Worm (Caenorhabditis elegans) whole organism, young adult: ENCODE data around the gene epg-4.
A peak's percentile ranks its signal among the peaks of the same experiment; 100 is the strongest.

ENCODE experiments used
- B0336.3 ChIP-seq: fragments of 200-800 bp; sonication (Bioruptor generic); IDR thresholded peaks from 2 replicates; pipeline ENCODE4 v1.3.6; 2022; ENCODE audit warnings: missing genetic modification characterization, missing compliant biosample characterization
- F23B12.7 ChIP-seq: sonication (generic microtip); optimal IDR thresholded peaks from 2 replicates; lab custom pipeline; 2017; ENCODE audit warnings: missing genetic modification characterization, mild to moderate bottlenecking, missing compliant biosample characterization, antibody characterized with exemption, moderate library complexity; ENCODE audit not compliant: insufficient read depth
- F39B2.1 ChIP-seq: fragments of 200-800 bp; sonication (Bioruptor generic); IDR thresholded peaks from 2 replicates; pipeline ENCODE4 v1.3.6; 2022; ENCODE audit warnings: missing genetic modification reagents, missing genetic modification characterization, missing compliant biosample characterization
- T07F8.4 ChIP-seq: sonication (generic microtip); optimal IDR thresholded peaks from 2 replicates; lab custom pipeline; 2016; ENCODE audit warnings: mild to moderate bottlenecking, missing genetic modification characterization, moderate library complexity, missing compliant biosample characterization
- Y56A3A.18 ChIP-seq: fragments of 200-800 bp; sonication (Bioruptor generic); IDR thresholded peaks from 2 replicates; pipeline ENCODE4 v1.3.6; 2022; ENCODE audit warnings: missing genetic modification reagents, missing genetic modification characterization, missing compliant biosample characterization
- Y95B8A.8 ChIP-seq: fragments of 200-800 bp; sonication (Bioruptor generic); IDR thresholded peaks from 2 replicates; pipeline ENCODE4 v1.3.6; 2022; ENCODE audit warnings: missing genetic modification reagents, missing genetic modification characterization, missing compliant biosample characterization
- ZK185.1 ChIP-seq: sonication (generic microtip); optimal IDR thresholded peaks from 2 replicates; lab custom pipeline; 2016; ENCODE audit warnings: mild to moderate bottlenecking, missing genetic modification characterization, missing compliant biosample characterization; ENCODE audit not compliant: poor library complexity, severe bottlenecking
- akir-1 ChIP-seq: fragments of 200-800 bp; sonication (Bioruptor generic); optimal IDR thresholded peaks from 2 replicates; lab custom pipeline; 2018; ENCODE audit warnings: mild to moderate bottlenecking, missing genetic modification characterization, moderate library complexity, missing compliant biosample characterization
- atf-7 ChIP-seq: sonication (generic microtip); optimal IDR thresholded peaks from 2 replicates; lab custom pipeline; 2017; ENCODE audit warnings: mild to moderate bottlenecking, missing genetic modification characterization, missing compliant biosample characterization
- athp-1 ChIP-seq: sonication (generic microtip); optimal IDR thresholded peaks from 2 replicates; lab custom pipeline; 2017; ENCODE audit warnings: mild to moderate bottlenecking, missing genetic modification characterization, missing compliant biosample characterization
- attf-3 ChIP-seq: fragments of 200-800 bp; sonication (Bioruptor generic); conservative IDR thresholded peaks from 2 replicates; pipeline ENCODE4 v1.3.6; 2022; ENCODE audit warnings: missing genetic modification reagents, missing genetic modification characterization, missing compliant biosample characterization
- attf-5 ChIP-seq: fragments of 200-800 bp; sonication (Bioruptor generic); optimal IDR thresholded peaks from 2 replicates; lab custom pipeline; 2018; ENCODE audit warnings: mild to moderate bottlenecking, missing genetic modification characterization, missing compliant biosample characterization
- bed-2 ChIP-seq: fragments of 200-800 bp; sonication (Bioruptor generic); IDR thresholded peaks from 2 replicates; pipeline ENCODE4 v1.3.6; 2022; ENCODE audit warnings: missing genetic modification reagents, missing genetic modification characterization, missing compliant biosample characterization
- cebp-1 ChIP-seq, 2 experiments: fragments of 200-800 bp in 1 of 2; sonication (Bioruptor generic) in 1 of 2; sonication (generic microtip) in 1 of 2; IDR thresholded peaks in 1 of 2; optimal IDR thresholded peaks in 1 of 2; 2 replicates each; pipeline versions ENCODE4 v1.3.6 to Lab custom; 2017 to 2022; ENCODE audit warnings: missing compliant biosample characterization in 2 of 2, missing genetic modification characterization in 2 of 2, mild to moderate bottlenecking in 1 of 2, missing genetic modification reagents in 1 of 2, moderate library complexity in 1 of 2
- cebp-2 ChIP-seq: fragments of 200-800 bp; sonication (Bioruptor generic); IDR thresholded peaks from 2 replicates; pipeline ENCODE4 v1.3.6; 2022; ENCODE audit warnings: missing genetic modification characterization, missing compliant biosample characterization
- ceh-100 ChIP-seq: fragments of 200-800 bp; sonication (Bioruptor generic); IDR thresholded peaks from 2 replicates; pipeline ENCODE4 v1.3.6; 2022; ENCODE audit warnings: missing genetic modification reagents, missing genetic modification characterization, missing compliant biosample characterization
- ceh-40 ChIP-seq: fragments of 200-800 bp; sonication (Bioruptor generic); IDR thresholded peaks from 2 replicates; pipeline ENCODE4 v1.3.6; 2022; ENCODE audit warnings: missing genetic modification characterization, missing compliant biosample characterization
- die-1 ChIP-seq: sonication (generic microtip); optimal IDR thresholded peaks from 2 replicates; lab custom pipeline; 2016; ENCODE audit warnings: missing genotype, mild to moderate bottlenecking, missing genetic modification characterization, missing compliant biosample characterization
- dox-1 ChIP-seq: fragments of 200-800 bp; sonication (Bioruptor generic); IDR thresholded peaks from 2 replicates; pipeline ENCODE4 v1.3.6; 2022; ENCODE audit warnings: missing genetic modification reagents, missing genetic modification characterization, missing compliant biosample characterization
- dpl-1 ChIP-seq: fragments of 150-350 bp; optimal IDR thresholded peaks from 2 replicates; lab custom pipeline; 2014; ENCODE audit warnings: missing biosample characterization, missing genetic modification reagents, missing genetic modification characterization
- efl-1 ChIP-seq: fragments of 150-350 bp; optimal IDR thresholded peaks from 2 replicates; lab custom pipeline; 2014; ENCODE audit warnings: missing biosample characterization, missing genetic modification reagents, missing genetic modification characterization
- ets-4 ChIP-seq: fragments of 200-800 bp; sonication (Bioruptor generic); optimal IDR thresholded peaks from 2 replicates; lab custom pipeline; 2018; ENCODE audit warnings: mild to moderate bottlenecking, missing genetic modification characterization, missing compliant biosample characterization
- hlh-12 ChIP-seq: sonication (generic microtip); optimal IDR thresholded peaks from 2 replicates; lab custom pipeline; 2016; ENCODE audit warnings: missing genetic modification characterization, missing compliant biosample characterization
- hlh-26 ChIP-seq: fragments of 200-800 bp; sonication (Bioruptor generic); conservative IDR thresholded peaks from 2 replicates; pipeline ENCODE4 v1.3.6; 2022; ENCODE audit warnings: missing genetic modification reagents, missing genetic modification characterization, missing compliant biosample characterization
- hmg-1.2 ChIP-seq: fragments of 200-800 bp; sonication (Bioruptor generic); IDR thresholded peaks from 2 replicates; pipeline ENCODE4 v1.3.6; 2022; ENCODE audit warnings: missing genetic modification reagents, missing genetic modification characterization, missing compliant biosample characterization
- hmg-20 ChIP-seq: fragments of 200-800 bp; sonication (Bioruptor generic); IDR thresholded peaks from 2 replicates; pipeline ENCODE4 v1.3.6; 2022; ENCODE audit warnings: missing genetic modification reagents, missing genetic modification characterization, missing compliant biosample characterization
- hsf-1 ChIP-seq: fragments of 200-800 bp; sonication (Bioruptor generic); IDR thresholded peaks from 2 replicates; pipeline ENCODE4 v1.3.6; 2022; ENCODE audit warnings: missing genetic modification reagents, missing genetic modification characterization, missing compliant biosample characterization
- lag-1 ChIP-seq: fragments of 200-800 bp; sonication (Bioruptor generic); IDR thresholded peaks from 2 replicates; pipeline ENCODE4 v1.3.6; 2022; ENCODE audit warnings: missing genetic modification reagents, missing genetic modification characterization, missing compliant biosample characterization
- lsl-1 ChIP-seq: fragments of 200-800 bp; sonication (Bioruptor generic); optimal IDR thresholded peaks from 2 replicates; lab custom pipeline; 2018; ENCODE audit warnings: mild to moderate bottlenecking, missing genetic modification characterization, moderate library complexity, missing compliant biosample characterization
- madf-10 ChIP-seq: sonication (generic microtip); optimal IDR thresholded peaks from 2 replicates; lab custom pipeline; 2016; ENCODE audit warnings: mild to moderate bottlenecking, missing genetic modification characterization, missing compliant biosample characterization
- mel-28 ChIP-seq: sonication (generic microtip); optimal IDR thresholded peaks from 2 replicates; lab custom pipeline; 2016; ENCODE audit warnings: borderline replicate concordance, mild to moderate bottlenecking, missing genetic modification characterization, missing compliant biosample characterization
- nfya-1 ChIP-seq: sonication (generic microtip); optimal IDR thresholded peaks from 2 replicates; lab custom pipeline; 2017; ENCODE audit warnings: antibody characterized with exemption, missing compliant biosample characterization, missing genetic modification characterization, borderline replicate concordance; ENCODE audit not compliant: insufficient read depth
- nfya-2 ChIP-seq: fragments of 200-800 bp; sonication (Bioruptor generic); IDR thresholded peaks from 2 replicates; pipeline ENCODE4 v1.3.6; 2022; ENCODE audit warnings: missing genetic modification reagents, missing genetic modification characterization, missing compliant biosample characterization
- nhr-120 ChIP-seq: fragments of 200-800 bp; sonication (Bioruptor generic); IDR thresholded peaks from 2 replicates; pipeline ENCODE4 v1.3.6; 2022; ENCODE audit warnings: missing genetic modification characterization, missing compliant biosample characterization
- nhr-80 ChIP-seq: sonication (generic microtip); optimal IDR thresholded peaks from 2 replicates; lab custom pipeline; 2016; ENCODE audit warnings: missing genetic modification characterization, missing compliant biosample characterization
- nhr-90 ChIP-seq: sonication (generic microtip); optimal IDR thresholded peaks from 2 replicates; lab custom pipeline; 2016; ENCODE audit warnings: missing genotype, mild to moderate bottlenecking, missing genetic modification characterization, missing compliant biosample characterization
- pbrm-1 ChIP-seq: fragments of 200-800 bp; sonication (Bioruptor generic); IDR thresholded peaks from 2 replicates; pipeline ENCODE4 v1.3.6; 2022; ENCODE audit warnings: missing genetic modification reagents, missing genetic modification characterization, missing compliant biosample characterization
- pha-4 ChIP-seq: fragments of 150-350 bp; sonication (generic microtip); optimal IDR thresholded peaks from 2 replicates; lab custom pipeline; 2014; ENCODE audit warnings: missing biosample characterization, missing genetic modification reagents, missing genetic modification characterization
- rpc-1 ChIP-seq, 2 experiments: fragments of 150-350 bp in 1 of 2; sonication (generic microtip) in 1 of 2; optimal IDR thresholded peaks; 2 replicates each; lab custom pipeline; 2014 to 2018; ENCODE audit warnings: missing biosample characterization in 1 of 2, missing genetic modification characterization in 1 of 2, missing genetic modification reagents in 1 of 2, missing genotype in 1 of 2
- snpc-1.1 ChIP-seq: sonication (generic microtip); optimal IDR thresholded peaks from 2 replicates; lab custom pipeline; 2017; ENCODE audit warnings: missing genetic modification characterization, mild to moderate bottlenecking, missing compliant biosample characterization, antibody characterized with exemption, moderate library complexity, missing genotype, missing genetic modification reagents; ENCODE audit not compliant: insufficient read depth
- snpc-3.4 ChIP-seq: sonication (generic microtip); optimal IDR thresholded peaks from 2 replicates; lab custom pipeline; 2017; ENCODE audit warnings: missing genetic modification characterization, mild to moderate bottlenecking, missing compliant biosample characterization, antibody characterized with exemption, moderate library complexity, missing genotype, missing genetic modification reagents
- snpc-4 ChIP-seq, 5 experiments: fragments of 150-350 bp in 1 of 5; sonication (generic microtip) in 4 of 5; optimal IDR thresholded peaks; 2 replicates each; lab custom pipeline; 2014 to 2018; ENCODE audit warnings: missing genetic modification characterization in 5 of 5, missing biosample characterization in 3 of 5, antibody characterized with exemption in 2 of 5, mild to moderate bottlenecking in 2 of 5, missing compliant biosample characterization in 2 of 5, missing genotype in 2 of 5, moderate library complexity in 2 of 5, missing genetic modification reagents in 1 of 5
- tbx-9 ChIP-seq: sonication (generic microtip); optimal IDR thresholded peaks from 2 replicates; lab custom pipeline; 2016; ENCODE audit warnings: borderline replicate concordance, missing genetic modification characterization, inconsistent platforms, missing compliant biosample characterization
- ztf-25 ChIP-seq: fragments of 200-800 bp; sonication (Bioruptor generic); IDR thresholded peaks from 2 replicates; pipeline ENCODE4 v1.3.6; 2022; ENCODE audit warnings: missing genetic modification reagents, missing genetic modification characterization, missing compliant biosample characterization

epg-4 gene

ce11 chrIII:7179538-7180301 is 2.2 kb upstream of the epg-4 start, which contains the start of the genes rps-14 and rpl-36 (continued):
- no peak for TF ChIP-seq nfya-1
- TF ChIP-seq snpc-4 (GFP tag; optimal IDR thresholded peaks at IDR 0.05; lab: Kevin White, UChicago): no peak
- TF ChIP-seq snpc-4 (tag; optimal IDR thresholded peaks at IDR 0.05; lab: Kevin White, UChicago): peak; percentile 47 to 73 (median 57)
- no peak for TF ChIP-seq cebp-2 (GFP tag; lab: Robert Waterston, UW)
- no peak for TF ChIP-seq tbx-9 (tag; lab: Kevin White, UChicago)
- TF ChIP-seq T07F8.4 (tag; lab: Kevin White, UChicago): no peak
- TF ChIP-seq akir-1 (GFP tag; lab: Kevin White, UChicago): no peak
- peak; percentile 89 for TF ChIP-seq pha-4 (tag; lab: Kevin White, UChicago)
- no peak for TF ChIP-seq dpl-1 (GFP tag; lab: Kevin White, UChicago)
- peak; percentile 60 for TF ChIP-seq efl-1 (GFP tag; lab: Kevin White, UChicago)
- TF ChIP-seq B0336.3 (GFP tag; lab: Robert Waterston, UW): peak; percentile 29; the same call in 1 of the 2 replicates
- no peak for TF ChIP-seq Y56A3A.18 (GFP tag; lab: Robert Waterston, UW)
- no peak for TF ChIP-seq Y95B8A.8 (GFP tag; lab: Robert Waterston, UW)
- TF ChIP-seq ets-4 (GFP tag; lab: Kevin White, UChicago): no peak
- peak; percentile 13 for TF ChIP-seq lsl-1 (GFP tag; lab: Kevin White, UChicago)
- TF ChIP-seq lag-1 (GFP tag; lab: Robert Waterston, UW): no peak
- no peak for TF ChIP-seq cebp-1 (GFP tag; IDR thresholded peaks at IDR 0.05; lab: Robert Waterston, UW)
- TF ChIP-seq cebp-1 (tag; optimal IDR thresholded peaks at IDR 0.05; lab: Kevin White, UChicago): peak; percentile 77
- no peak for TF ChIP-seq F39B2.1 (GFP tag; lab: Robert Waterston, UW)
- no peak for TF ChIP-seq hmg-20 (GFP tag; lab: Robert Waterston, UW)
- TF ChIP-seq ZK185.1 (tag; lab: Kevin White, UChicago): peak; percentile 57
- no peak for TF ChIP-seq nfya-2 (GFP tag; lab: Robert Waterston, UW)
- TF ChIP-seq pbrm-1 (GFP tag; lab: Robert Waterston, UW): peak; percentile 69
- TF ChIP-seq dox-1 (GFP tag; lab: Robert Waterston, UW): peak; percentile 41; the same call in 1 of the 2 replicates
- peak; percentile 61 for TF ChIP-seq ceh-100 (GFP tag; lab: Robert Waterston, UW)
- peak; percentile 60 for TF ChIP-seq attf-5
- TF ChIP-seq F23B12.7 (tag; lab: Kevin White, UChicago): peak; percentile 96
- TF ChIP-seq snpc-3.4: peak; percentile 70
- TF ChIP-seq attf-3: peak; percentile 72

DNA sequence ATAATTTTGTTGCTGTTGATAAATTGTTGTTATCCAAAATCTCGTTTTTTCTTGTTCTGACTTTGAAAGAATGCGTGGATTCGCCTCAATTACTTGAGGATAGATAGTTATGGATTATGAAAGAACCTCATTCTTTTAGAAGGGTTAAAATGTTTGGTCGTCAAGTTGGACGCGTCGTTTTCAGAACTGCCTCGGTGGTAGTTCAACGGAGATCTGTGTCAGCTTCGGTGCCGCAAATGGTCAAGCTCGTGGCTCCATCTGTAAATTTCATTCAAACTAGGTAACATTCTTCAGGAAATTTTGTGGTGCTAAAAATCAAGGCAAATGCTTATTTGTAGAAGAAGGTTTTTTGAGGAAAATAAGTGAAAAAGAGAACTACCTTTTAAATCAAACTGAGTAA is 1.4 kb upstream of the epg-4 start, which contains the start of gene ndab-2:
TSS of gene ndab-2 (plus strand) at position 140 of the 400 bp plus-strand sequence.
- no peak for TF ChIP-seq mel-28
- no peak for TF ChIP-seq nhr-90 (tag; lab: Kevin White, UChicago)
- TF ChIP-seq rpc-1 (optimal IDR thresholded peaks at IDR 0.05; lab: Kevin White, UChicago): no peak
- no peak for TF ChIP-seq rpc-1 (tag; optimal IDR thresholded peaks at IDR 0.05; lab: Kevin White, UChicago)
- TF ChIP-seq madf-10 (tag; lab: Kevin White, UChicago): no peak
- TF ChIP-seq tbx-9 (tag; lab: Kevin White, UChicago): no peak
- no peak for TF ChIP-seq akir-1 (GFP tag; lab: Kevin White, UChicago)
- no peak for TF ChIP-seq ceh-40 (GFP tag; lab: Robert Waterston, UW)
- TF ChIP-seq hlh-12 (tag; lab: Kevin White, UChicago): no peak
- TF ChIP-seq hsf-1 (GFP tag; lab: Robert Waterston, UW): peak; percentile 68; the same call in 1 of the 2 replicates
- TF ChIP-seq hmg-1.2 (GFP tag; lab: Robert Waterston, UW): peak; percentile 30; the same call in 1 of the 2 replicates
- TF ChIP-seq atf-7 (tag; lab: Kevin White, UChicago): no peak
- no peak for TF ChIP-seq nfya-2 (GFP tag; lab: Robert Waterston, UW)
- no peak for TF ChIP-seq nhr-80 (tag; lab: Kevin White, UChicago)
- TF ChIP-seq hlh-26 (GFP tag; lab: Robert Waterston, UW): no peak
- no peak for TF ChIP-seq snpc-1.1 (tag; lab: Kevin White, UChicago)
- TF ChIP-seq bed-2 (GFP tag; lab: Robert Waterston, UW): no peak
- TF ChIP-seq die-1 (tag; lab: Kevin White, UChicago): no peak
- TF ChIP-seq ztf-25 (GFP tag; lab: Robert Waterston, UW): peak; percentile 52; the same call in 1 of the 2 replicates
- TF ChIP-seq athp-1 (tag; lab: Kevin White, UChicago): peak; percentile 38
- no peak for TF ChIP-seq nhr-120
